Fruit fly (Drosophila melanogaster): Measurements from ENCODE around the gene EndoGI.

dm6 chr2L:16288393-16288731 is 30.9 kb downstream of the EndoGI start:
- no peak for TF ChIP-seq ttk (optimal IDR thresholded peaks at IDR 0.05)
- TF ChIP-seq psq (optimal IDR thresholded peaks at IDR 0.05), result no peak
- TF ChIP-seq h (optimal IDR thresholded peaks at IDR 0.05), result no peak
- TF ChIP-seq insv (optimal IDR thresholded peaks at IDR 0.05), result no peak
